Worm (Caenorhabditis elegans) whole organism, young adult: Measurements from ENCODE around the gene lin-14.
A peak's percentile ranks its signal among the peaks of the same experiment; 100 is the strongest.

Experiments
- F57A8.1 ChIP-seq: fragments of 200-800 bp; sonication (Bioruptor generic); optimal IDR thresholded peaks from 2 replicates; lab custom pipeline; 2018; ENCODE audit warnings: mild to moderate bottlenecking, missing genetic modification characterization, moderate library complexity, missing compliant biosample characterization
- K11D2.4 ChIP-seq: fragments of 200-800 bp; sonication (Bioruptor generic); IDR thresholded peaks from 2 replicates; pipeline ENCODE4 v1.3.6; 2022; ENCODE audit warnings: missing genetic modification reagents, missing genetic modification characterization, missing compliant biosample characterization
- Y56A3A.18 ChIP-seq: fragments of 200-800 bp; sonication (Bioruptor generic); IDR thresholded peaks from 2 replicates; pipeline ENCODE4 v1.3.6; 2022; ENCODE audit warnings: missing genetic modification reagents, missing genetic modification characterization, missing compliant biosample characterization
- aptf-3 ChIP-seq: fragments of 200-800 bp; sonication (Bioruptor generic); IDR thresholded peaks from 2 replicates; pipeline ENCODE4 v1.3.6; 2022; ENCODE audit warnings: missing genetic modification characterization, missing compliant biosample characterization
- attf-6 ChIP-seq: fragments of 200-800 bp; sonication (Bioruptor generic); IDR thresholded peaks from 2 replicates; pipeline ENCODE4 v1.3.6; 2022; ENCODE audit warnings: missing genetic modification reagents, missing genetic modification characterization, missing compliant biosample characterization
- bed-2 ChIP-seq: fragments of 200-800 bp; sonication (Bioruptor generic); IDR thresholded peaks from 2 replicates; pipeline ENCODE4 v1.3.6; 2022; ENCODE audit warnings: missing genetic modification reagents, missing genetic modification characterization, missing compliant biosample characterization
- ceh-27 ChIP-seq: fragments of 200-800 bp; sonication (Bioruptor generic); optimal IDR thresholded peaks from 2 replicates; lab custom pipeline; 2018; ENCODE audit warnings: mild to moderate bottlenecking, missing genetic modification characterization, moderate library complexity, missing compliant biosample characterization
- ceh-58 ChIP-seq: fragments of 200-800 bp; sonication (Bioruptor generic); IDR thresholded peaks from 2 replicates; pipeline ENCODE4 v1.3.6; 2022; ENCODE audit warnings: missing genetic modification characterization, missing compliant biosample characterization
- chd-7 ChIP-seq: sonication (generic microtip); optimal IDR thresholded peaks from 2 replicates; lab custom pipeline; 2016; ENCODE audit warnings: mild to moderate bottlenecking, missing genetic modification characterization, moderate library complexity, missing compliant biosample characterization
- dpff-1 ChIP-seq: sonication (generic microtip); optimal IDR thresholded peaks from 2 replicates; lab custom pipeline; 2017; ENCODE audit warnings: mild to moderate bottlenecking, missing genetic modification characterization, missing compliant biosample characterization
- dpl-1 ChIP-seq: fragments of 150-350 bp; optimal IDR thresholded peaks from 2 replicates; lab custom pipeline; 2014; ENCODE audit warnings: missing biosample characterization, missing genetic modification reagents, missing genetic modification characterization
- ekl-4 ChIP-seq: fragments of 200-800 bp; sonication (Bioruptor generic); IDR thresholded peaks from 2 replicates; pipeline ENCODE4 v1.3.6; 2022; ENCODE audit warnings: missing genetic modification reagents, missing genetic modification characterization, missing compliant biosample characterization
- ets-4 ChIP-seq: fragments of 200-800 bp; sonication (Bioruptor generic); optimal IDR thresholded peaks from 2 replicates; lab custom pipeline; 2018; ENCODE audit warnings: mild to moderate bottlenecking, missing genetic modification characterization, missing compliant biosample characterization
- hmg-20 ChIP-seq: fragments of 200-800 bp; sonication (Bioruptor generic); IDR thresholded peaks from 2 replicates; pipeline ENCODE4 v1.3.6; 2022; ENCODE audit warnings: missing genetic modification reagents, missing genetic modification characterization, missing compliant biosample characterization
- lag-1 ChIP-seq: fragments of 200-800 bp; sonication (Bioruptor generic); IDR thresholded peaks from 2 replicates; pipeline ENCODE4 v1.3.6; 2022; ENCODE audit warnings: missing genetic modification reagents, missing genetic modification characterization, missing compliant biosample characterization
- lin-54 ChIP-seq: fragments of 200-800 bp; sonication (Bioruptor generic); optimal IDR thresholded peaks from 2 replicates; lab custom pipeline; 2018; ENCODE audit warnings: mild to moderate bottlenecking, missing genetic modification characterization, missing compliant biosample characterization
- lir-1 ChIP-seq: fragments of 200-800 bp; sonication (Bioruptor generic); conservative IDR thresholded peaks from 2 replicates; pipeline ENCODE4 v1.3.6; 2022; ENCODE audit warnings: missing genetic modification reagents, missing genetic modification characterization, missing compliant biosample characterization
- lsl-1 ChIP-seq: fragments of 200-800 bp; sonication (Bioruptor generic); optimal IDR thresholded peaks from 2 replicates; lab custom pipeline; 2018; ENCODE audit warnings: mild to moderate bottlenecking, missing genetic modification characterization, moderate library complexity, missing compliant biosample characterization
- lsy-27 ChIP-seq: sonication (generic microtip); optimal IDR thresholded peaks from 2 replicates; lab custom pipeline; 2017; ENCODE audit warnings: missing genetic modification characterization, mild to moderate bottlenecking, missing compliant biosample characterization, antibody characterized with exemption, missing genotype, borderline replicate concordance; ENCODE audit not compliant: insufficient read depth
- nfyb-1 ChIP-seq: fragments of 200-800 bp; sonication (Bioruptor generic); IDR thresholded peaks from 2 replicates; pipeline ENCODE4 v1.3.6; 2022; ENCODE audit warnings: missing genetic modification reagents, missing genetic modification characterization, missing compliant biosample characterization
- nhr-179 ChIP-seq: sonication (generic microtip); optimal IDR thresholded peaks from 2 replicates; lab custom pipeline; 2016; ENCODE audit warnings: mild to moderate bottlenecking, missing genetic modification characterization, missing compliant biosample characterization
- sdz-38 ChIP-seq: sonication (generic microtip); optimal IDR thresholded peaks from 2 replicates; lab custom pipeline; 2016; ENCODE audit warnings: missing genotype, missing genetic modification characterization, missing compliant biosample characterization
- snpc-1.1 ChIP-seq: sonication (generic microtip); optimal IDR thresholded peaks from 2 replicates; lab custom pipeline; 2017; ENCODE audit warnings: missing genetic modification characterization, mild to moderate bottlenecking, missing compliant biosample characterization, antibody characterized with exemption, moderate library complexity, missing genotype, missing genetic modification reagents; ENCODE audit not compliant: insufficient read depth
- snpc-3.4 ChIP-seq: sonication (generic microtip); optimal IDR thresholded peaks from 2 replicates; lab custom pipeline; 2017; ENCODE audit warnings: missing genetic modification characterization, mild to moderate bottlenecking, missing compliant biosample characterization, antibody characterized with exemption, moderate library complexity, missing genotype, missing genetic modification reagents
- snpc-4 ChIP-seq, 5 experiments: fragments of 150-350 bp in 1 of 5; sonication (generic microtip) in 4 of 5; optimal IDR thresholded peaks; 2 replicates each; lab custom pipeline; 2014 to 2018; ENCODE audit warnings: missing genetic modification characterization in 5 of 5, missing biosample characterization in 3 of 5, antibody characterized with exemption in 2 of 5, mild to moderate bottlenecking in 2 of 5, missing compliant biosample characterization in 2 of 5, missing genotype in 2 of 5, moderate library complexity in 2 of 5, missing genetic modification reagents in 1 of 5
- tbp1 ChIP-seq: fragments of 200-800 bp; sonication (Bioruptor generic); optimal IDR thresholded peaks from 2 replicates; lab custom pipeline; 2018; ENCODE audit warnings: mild to moderate bottlenecking, missing genetic modification characterization, missing compliant biosample characterization
- ztf-26 ChIP-seq: sonication (generic microtip); optimal IDR thresholded peaks from 2 replicates; lab custom pipeline; 2017; ENCODE audit warnings: missing genetic modification characterization, missing compliant biosample characterization
- ztf-6 ChIP-seq: fragments of 200-800 bp; sonication (Bioruptor generic); IDR thresholded peaks from 2 replicates; pipeline ENCODE4 v1.3.6; 2022; ENCODE audit warnings: missing genetic modification reagents, missing genetic modification characterization, missing compliant biosample characterization

lin-14 gene

ce11 chrX:11523704-11524103, 58.3 kb downstream of the lin-14 start:
- TF ChIP-seq ets-4 (GFP tag; lab: Kevin White, UChicago) (no peak), ceh-27 (GFP tag; lab: Kevin White, UChicago) (no peak), lsl-1 (GFP tag; lab: Kevin White, UChicago) (no peak), nhr-179 (no peak), ztf-6 (no peak), nfyb-1 (GFP tag; lab: Robert Waterston, UW) (no peak), dpff-1 (tag; lab: Kevin White, UChicago) (no peak), attf-6 (GFP tag; lab: Robert Waterston, UW) (no peak), snpc-3.4 (tag; lab: Kevin White, UChicago) (no peak), aptf-3 (GFP tag; lab: Robert Waterston, UW) (no peak), sdz-38 (tag; lab: Kevin White, UChicago) (no peak), snpc-1.1 (tag; lab: Kevin White, UChicago) (no peak), snpc-4 (GFP tag; optimal IDR thresholded peaks at IDR 0.05; lab: Kevin White, UChicago) (no peak), snpc-4 (tag; optimal IDR thresholded peaks at IDR 0.05; lab: Kevin White, UChicago) (no peak), F57A8.1 (GFP tag; lab: Kevin White, UChicago) (no peak), tbp1 (GFP tag; lab: Kevin White, UChicago) (no peak), K11D2.4 (GFP tag; lab: Robert Waterston, UW) (no peak), dpl-1 (GFP tag; lab: Kevin White, UChicago) (no peak)

ce11 chrX:11533543-11534003, 68.2 kb downstream of the lin-14 start, which contains the start of gene C35C5.8:
TSS of gene C35C5.8 (plus strand) at chrX:11533593.
- TF ChIP-seq lir-1 (GFP tag; lab: Robert Waterston, UW) (no peak), ekl-4 (GFP tag; lab: Robert Waterston, UW) (no peak), ztf-26 (tag; lab: Kevin White, UChicago) (peak; percentile 1), lin-54 (GFP tag; lab: Kevin White, UChicago) (no peak)

- TF ChIP-seq ceh-58 (no peak), bed-2 (GFP tag; lab: Robert Waterston, UW) (no peak), nhr-179 (no peak), lsy-27 (no peak), hmg-20 (no peak), tbp1 (GFP tag; lab: Kevin White, UChicago) (no peak), chd-7 (no peak), lag-1 (GFP tag; lab: Robert Waterston, UW) (no peak), Y56A3A.18 (GFP tag; lab: Robert Waterston, UW) (no peak)
These were observed 69.1 kb downstream of the lin-14 start for ce11 chrX:11534443-11534842.
